In the genomic region with DNA sequence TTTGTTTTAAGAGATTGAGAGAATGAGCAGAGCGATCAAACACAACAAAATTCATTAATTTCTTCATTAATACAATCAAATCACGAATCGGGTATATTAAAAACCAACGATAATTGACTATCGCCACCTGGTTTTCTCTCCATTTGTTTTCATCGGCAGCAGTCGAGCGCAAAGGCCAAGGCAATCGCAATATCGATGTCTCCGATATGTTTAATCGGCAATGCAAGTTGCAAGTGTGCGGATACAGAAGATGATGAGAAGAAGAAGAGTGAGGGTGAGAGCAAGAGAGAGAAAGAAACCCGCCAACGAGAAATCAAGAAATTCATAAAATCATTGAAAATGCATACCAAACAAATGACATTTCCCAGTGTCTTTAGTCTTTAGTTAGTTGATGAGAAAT, we compare ENCODE assay signal across 2 fruit fly cellular contexts.
TF ChIP-seq lines count a peak whose summit lies in the region.

No protein-coding gene starts in this region.

TF ChIP-seq in whole organism, embryonic, 481 proteins besides CTCF, POLR2A, EP300 and RAD21 (continued from another document):
- TF ChIP-seq wor (GFP tag; IDR thresholded peaks at IDR 0.05; lab: Robert Waterston, UW) (no peak), ato (GFP tag; IDR thresholded peaks at IDR 0.05; lab: Robert Waterston, UW; ENCODE audit: partially characterized antibody) (0 out of 2 replicates have a peak, but pooled peaks have one; percentile 22), BEAF-32 (GFP tag; optimal IDR thresholded peaks at IDR 0.05; lab: Kevin White, UChicago) (peak; percentile 52), wek (GFP tag; optimal IDR thresholded peaks at IDR 0.05; lab: Kevin White, UChicago) (no peak), dimm (GFP tag; IDR thresholded peaks at IDR 0.05; lab: Robert Waterston, UW) (no peak), insv (GFP tag; optimal IDR thresholded peaks at IDR 0.05; lab: Kevin White, UChicago) (no peak), CG15269 (tag; optimal IDR thresholded peaks at IDR 0.05; lab: Kevin White, UChicago) (no peak), CG13287 (GFP tag; IDR thresholded peaks at IDR 0.05; lab: Robert Waterston, UW; ENCODE audit: partially characterized antibody) (peak; percentile 23; the same call in 1 of the 2 replicates), stwl (tag; optimal IDR thresholded peaks at IDR 0.05; lab: Kevin White, UChicago) (peak; percentile 68), Awh (GFP tag; IDR thresholded peaks at IDR 0.05; lab: Robert Waterston, UW) (no peak), CG42726 (GFP tag; IDR thresholded peaks at IDR 0.05; lab: Robert Waterston, UW; ENCODE audit: partially characterized antibody) (peak; percentile 77; the same call in 1 of the 2 replicates), Doc3 (GFP tag; IDR thresholded peaks at IDR 0.05; lab: Robert Waterston, UW; ENCODE audit: partially characterized antibody) (peak; percentile 31; the same call in 1 of the 3 replicates), PHDP (tag; optimal IDR thresholded peaks at IDR 0.05; lab: Kevin White, UChicago) (no peak), hbn (GFP tag; IDR thresholded peaks at IDR 0.05; lab: Robert Waterston, UW; ENCODE audit: partially characterized antibody) (peak; percentile 38; the same call in 1 of the 2 replicates), CG2116 (GFP tag; optimal IDR thresholded peaks at IDR 0.05; lab: Kevin White, UChicago) (peak; percentile 47), zen2 (GFP tag; IDR thresholded peaks at IDR 0.05; lab: Robert Waterston, UW; ENCODE audit: partially characterized antibody) (peak; percentile 49; the same call in 1 of the 3 replicates), unpg (GFP tag; optimal IDR thresholded peaks at IDR 0.05; lab: Kevin White, UChicago) (no peak), knrl (GFP tag; IDR thresholded peaks at IDR 0.05; lab: Robert Waterston, UW; ENCODE audit: partially characterized antibody) (peak; percentile 50; the same call in 2 of the 3 replicates), CG17568 (GFP tag; optimal IDR thresholded peaks at IDR 0.05; lab: Kevin White, UChicago) (no peak), unc-4 (GFP tag; IDR thresholded peaks at IDR 0.05; lab: Robert Waterston, UW; ENCODE audit: partially characterized antibody) (peak; percentile 45; the same call in 1 of the 2 replicates), Camta (GFP tag; optimal IDR thresholded peaks at IDR 0.05; lab: Kevin White, UChicago) (no peak), ash1 (GFP tag; optimal IDR thresholded peaks at IDR 0.05; lab: Kevin White, UChicago) (no peak), CG17829 (tag; optimal IDR thresholded peaks at IDR 0.05; lab: Kevin White, UChicago) (peak; percentile 7), CG1603 (tag; optimal IDR thresholded peaks at IDR 0.05; lab: Kevin White, UChicago) (peak; percentile 9), Neu2 (GFP tag; optimal IDR thresholded peaks at IDR 0.05; lab: Kevin White, UChicago; ENCODE audit: borderline replicate concordance) (peak; percentile 39), inv (GFP tag; IDR thresholded peaks at IDR 0.05; lab: Robert Waterston, UW; ENCODE audit: partially characterized antibody) (0 out of 2 replicates have a peak, but pooled peaks have one; percentile 34), E2f1 (GFP tag; IDR thresholded peaks at IDR 0.05; lab: Robert Waterston, UW) (no peak), Scr (GFP tag; IDR thresholded peaks at IDR 0.05; lab: Robert Waterston, UW; ENCODE audit: partially characterized antibody) (peak; percentile 64), CG14860 (GFP tag; IDR thresholded peaks at IDR 0.05; lab: Robert Waterston, UW; ENCODE audit: partially characterized antibody) (0 out of 3 replicates have a peak, but pooled peaks have one; percentile 26), CG10209 (GFP tag; optimal IDR thresholded peaks at IDR 0.05; lab: Kevin White, UChicago) (no peak), sna (GFP tag; IDR thresholded peaks at IDR 0.05; lab: Robert Waterston, UW; ENCODE audit: partially characterized antibody) (peak; percentile 58; the same call in 1 of the 2 replicates), pb (GFP tag; optimal IDR thresholded peaks at IDR 0.05; lab: Kevin White, UChicago) (no peak), tna (GFP tag; IDR thresholded peaks at IDR 0.05; lab: Robert Waterston, UW; ENCODE audit: partially characterized antibody) (peak; percentile 24; the same call in 1 of the 2 replicates), CG16813 (GFP tag; IDR thresholded peaks at IDR 0.05; lab: Robert Waterston, UW; ENCODE audit: partially characterized antibody) (peak; percentile 53; the same call in 2 of the 3 replicates), sens (GFP tag; lab: Kevin White, UChicago) (no peak), pzg (GFP tag; optimal IDR thresholded peaks at IDR 0.05; lab: Kevin White, UChicago) (peak; percentile 14), Deaf1 (tag; optimal IDR thresholded peaks at IDR 0.05; lab: Kevin White, UChicago) (no peak), CG2202 (tag; optimal IDR thresholded peaks at IDR 0.05; lab: Kevin White, UChicago) (no peak), CG7963 (GFP tag; IDR thresholded peaks at IDR 0.05; lab: Robert Waterston, UW; ENCODE audit: partially characterized antibody) (peak; percentile 61; the same call in 1 of the 3 replicates), cg (GFP tag; optimal IDR thresholded peaks at IDR 0.05; lab: Kevin White, UChicago) (no peak), CG4282 (GFP tag; optimal IDR thresholded peaks at IDR 0.05; lab: Kevin White, UChicago) (no peak), CG12659 (GFP tag; optimal IDR thresholded peaks at IDR 0.05; lab: Kevin White, UChicago) (no peak), CG32532 (GFP tag; IDR thresholded peaks at IDR 0.05; lab: Robert Waterston, UW) (no peak), Opbp (GFP tag; IDR thresholded peaks at IDR 0.05; lab: Robert Waterston, UW; ENCODE audit: partially characterized antibody) (peak; percentile 63; the same call in 2 of the 3 replicates), Sry-δ (GFP tag; optimal IDR thresholded peaks at IDR 0.05; lab: Kevin White, UChicago) (peak; percentile 50), Myb (GFP tag; optimal IDR thresholded peaks at IDR 0.05; lab: Kevin White, UChicago) (no peak)

TF ChIP-seq in whole organism, prepupa, 60 proteins besides CTCF, POLR2A, EP300 and RAD21 (continued from another document):
- TF ChIP-seq CG32006 (GFP tag; optimal IDR thresholded peaks at IDR 0.05; lab: Kevin White, UChicago) (no peak), CG8632 (GFP tag; optimal IDR thresholded peaks at IDR 0.05; lab: Kevin White, UChicago) (no peak), Eip93F (GFP tag; optimal IDR thresholded peaks at IDR 0.05; lab: Kevin White, UChicago) (no peak), Sox14 (GFP tag; optimal IDR thresholded peaks at IDR 0.05; lab: Kevin White, UChicago) (peak; percentile 47), pdm3 (GFP tag; optimal IDR thresholded peaks at IDR 0.05; lab: Kevin White, UChicago) (no peak), eg (GFP tag; IDR thresholded peaks at IDR 0.05; lab: Robert Waterston, UW) (no peak), svp (GFP tag; lab: Kevin White, UChicago) (peak; percentile 77), Met (GFP tag; optimal IDR thresholded peaks at IDR 0.05; lab: Kevin White, UChicago) (no peak), ss (GFP tag; optimal IDR thresholded peaks at IDR 0.05; lab: Kevin White, UChicago) (no peak), fd59A (GFP tag; optimal IDR thresholded peaks at IDR 0.05; lab: Kevin White, UChicago) (no peak), Ets21C (GFP tag; optimal IDR thresholded peaks at IDR 0.05; lab: Kevin White, UChicago) (no peak), CG11762 (GFP tag; optimal IDR thresholded peaks at IDR 0.05; lab: Kevin White, UChicago; ENCODE audit: insufficient read depth) (no peak)
